Fruit fly (Drosophila melanogaster) whole organism, pupa: ENCODE results near the gene tau.

Source experiments
- CG10348 ChIP-seq: fragments of 200-800 bp; sonication (Bioruptor generic); IDR thresholded peaks from 2 replicates; pipeline ENCODE4 v1.3.6; 2022; ENCODE audit warnings: missing biosample characterization, missing genetic modification characterization
- CG12605 ChIP-seq: fragments of 200-800 bp; sonication (Bioruptor generic); IDR thresholded peaks from 2 replicates; pipeline ENCODE4 v1.3.6; 2022; ENCODE audit warnings: missing biosample characterization, missing genetic modification characterization
- CG13204 ChIP-seq: fragments of 200-800 bp; sonication (Bioruptor generic); optimal IDR thresholded peaks from 2 replicates; lab custom pipeline; 2018; ENCODE audit warnings: missing biosample characterization, mild to moderate bottlenecking, missing genetic modification characterization, moderate library complexity
- CG14655 ChIP-seq: fragments of 200-800 bp; sonication (Bioruptor generic); optimal IDR thresholded peaks from 3 replicates; lab custom pipeline; 2017; ENCODE audit warnings: mild to moderate bottlenecking, missing biosample characterization, missing genetic modification reagents, missing genetic modification characterization
- CG15710 ChIP-seq: fragments of 200-800 bp; sonication (Bioruptor generic); optimal IDR thresholded peaks from 2 replicates; lab custom pipeline; 2018; ENCODE audit warnings: missing biosample characterization, mild to moderate bottlenecking, missing genetic modification characterization, moderate library complexity
- CG17806 ChIP-seq: fragments of 200-800 bp; sonication (Bioruptor generic); optimal IDR thresholded peaks from 2 replicates; lab custom pipeline; 2018; ENCODE audit warnings: missing biosample characterization, mild to moderate bottlenecking, missing genetic modification characterization, moderate library complexity
- CG32121 ChIP-seq: fragments of 200-800 bp; sonication (Bioruptor generic); IDR thresholded peaks from 2 replicates; pipeline ENCODE4 v1.3.6; 2022; ENCODE audit warnings: missing biosample characterization, missing genetic modification characterization
- CG34367 ChIP-seq: fragments of 200-800 bp; sonication (Bioruptor generic); optimal IDR thresholded peaks from 2 replicates; lab custom pipeline; 2018; ENCODE audit warnings: missing biosample characterization, mild to moderate bottlenecking, missing genetic modification characterization
- CG4496 ChIP-seq: fragments of 200-800 bp; sonication (Bioruptor generic); IDR thresholded peaks from 3 replicates; pipeline ENCODE4 v1.3.6; 2022; ENCODE audit warnings: missing biosample characterization, missing genetic modification characterization
- CG8159 ChIP-seq: fragments of 200-800 bp; sonication (Bioruptor generic); optimal IDR thresholded peaks from 3 replicates; lab custom pipeline; 2018; ENCODE audit warnings: missing biosample characterization, mild to moderate bottlenecking, missing genetic modification characterization, moderate library complexity
- CG8301 ChIP-seq: fragments of 200-800 bp; sonication (Bioruptor generic); optimal IDR thresholded peaks from 2 replicates; lab custom pipeline; 2018; ENCODE audit warnings: missing biosample characterization, mild to moderate bottlenecking, missing genetic modification characterization
- CG9948 ChIP-seq: fragments of 200-800 bp; sonication (Bioruptor generic); optimal IDR thresholded peaks from 2 replicates; lab custom pipeline; 2018; ENCODE audit warnings: missing biosample characterization, mild to moderate bottlenecking, missing genetic modification characterization, moderate library complexity
- D1 ChIP-seq: fragments of 200-800 bp; sonication (Bioruptor generic); optimal IDR thresholded peaks from 2 replicates; lab custom pipeline; 2018; ENCODE audit warnings: missing biosample characterization, mild to moderate bottlenecking, missing genetic modification characterization, moderate library complexity
- EcR ChIP-seq: fragments of 200-800 bp; sonication (Bioruptor generic); optimal IDR thresholded peaks from 3 replicates; lab custom pipeline; 2019; ENCODE audit warnings: missing biosample characterization, missing genetic modification characterization, mild to moderate bottlenecking, moderate library complexity, missing genetic modification reagents
- Ets98B ChIP-seq: fragments of 200-800 bp; sonication (Bioruptor generic); IDR thresholded peaks from 2 replicates; pipeline ENCODE4 v1.3.6; 2022; ENCODE audit warnings: missing biosample characterization, missing genetic modification characterization
- Pif1A ChIP-seq: fragments of 200-800 bp; sonication (Bioruptor generic); optimal IDR thresholded peaks from 3 replicates; lab custom pipeline; 2016; ENCODE audit warnings: missing biosample characterization, missing genetic modification characterization
- Pif1B ChIP-seq: fragments of 200-800 bp; sonication (Bioruptor generic); optimal IDR thresholded peaks from 3 replicates; lab custom pipeline; 2016; ENCODE audit warnings: missing biosample characterization, missing genetic modification characterization
- Snoo ChIP-seq: fragments of 200-800 bp; sonication (Bioruptor generic); optimal IDR thresholded peaks from 3 replicates; lab custom pipeline; 2017; ENCODE audit warnings: missing biosample characterization, mild to moderate bottlenecking, missing genetic modification characterization, inconsistent platforms
- fd96Ca ChIP-seq: fragments of 200-800 bp; sonication (Bioruptor generic); IDR thresholded peaks from 3 replicates; pipeline ENCODE4 v1.3.6; 2022; ENCODE audit warnings: missing biosample characterization, missing genetic modification characterization
- gl ChIP-seq: fragments of 200-800 bp; sonication (Bioruptor generic); optimal IDR thresholded peaks from 2 replicates; lab custom pipeline; 2018; ENCODE audit warnings: missing biosample characterization, mild to moderate bottlenecking, missing genetic modification characterization
- rn ChIP-seq: fragments of 200-800 bp; sonication (Bioruptor generic); IDR thresholded peaks from 2 replicates; pipeline ENCODE4 v1.3.6; 2022; ENCODE audit warnings: missing biosample characterization, missing genetic modification characterization

tau gene

DNA sequence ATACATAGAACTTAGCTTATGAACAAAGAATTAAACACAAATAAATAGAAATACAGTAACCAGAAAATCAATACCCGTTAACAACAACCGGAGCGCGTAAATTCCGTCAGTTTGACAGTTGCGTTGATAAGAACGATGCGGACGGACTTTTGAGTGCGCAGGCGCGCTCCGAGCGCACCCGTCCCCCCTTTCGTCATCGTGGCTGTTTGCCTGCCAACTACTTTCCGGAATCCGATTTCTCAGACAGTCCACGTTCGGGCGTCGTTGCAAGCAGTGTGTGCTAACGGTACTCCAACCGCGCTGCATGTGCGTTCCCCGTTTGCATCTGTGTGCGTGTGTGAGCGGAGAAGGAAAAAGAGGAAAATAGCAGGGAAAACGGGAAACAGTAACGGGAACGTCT lies 48.8 kb downstream of the tau start:
- TF ChIP-seq D1 (no peak), CG8301 (tag; lab: Kevin White, UChicago) (no peak), Ets98B (GFP tag; lab: Robert Waterston, UW) (0 out of 2 replicates have a peak, but pooled peaks have one; percentile 13)

DNA sequence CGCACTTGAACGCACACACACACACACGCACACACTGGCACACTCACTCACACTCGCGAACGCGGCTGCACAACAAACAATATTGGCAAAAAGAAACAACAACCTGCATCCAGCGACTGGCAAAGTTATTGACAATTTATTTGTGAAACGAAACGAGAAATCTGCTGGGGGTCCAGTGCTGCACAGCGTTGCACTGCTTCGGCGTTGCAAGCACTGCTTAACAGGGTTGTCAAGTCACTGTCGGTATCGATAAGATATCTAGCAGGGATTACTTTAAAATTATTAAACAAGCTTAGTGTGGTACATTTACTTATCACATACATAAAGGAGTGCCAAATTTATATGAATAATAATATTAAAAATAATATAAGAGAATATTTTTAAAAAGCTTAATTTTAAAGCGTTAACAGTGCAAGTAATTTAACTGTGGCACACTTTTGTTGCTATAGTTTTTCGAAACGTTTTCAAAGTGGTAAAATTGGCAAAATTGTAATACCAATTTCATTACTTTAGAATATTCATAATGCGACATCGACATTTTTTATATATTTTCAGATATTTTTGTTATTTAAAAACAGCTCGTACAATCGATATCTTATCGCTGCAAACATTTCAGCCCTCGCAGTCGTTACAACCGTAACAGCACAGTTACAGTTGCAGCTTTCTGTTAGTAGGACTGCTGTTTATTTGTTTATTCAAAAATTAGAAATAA lies 49.4 kb downstream of the tau start, which contains the start of the genes dsd and Tusp:
dsd (minus strand) TSS at position 179 of the 712 bp plus-strand sequence.
Tusp (plus strand) TSS at position 662 of the 712 bp plus-strand sequence.
- TF ChIP-seq CG15710 (tag; lab: Kevin White, UChicago) (peak; percentile 64), Ets98B (GFP tag; lab: Robert Waterston, UW) (peak; percentile 62), D1 (no peak), CG4496 (GFP tag; lab: Robert Waterston, UW) (peak; percentile 81), CG14655 (GFP tag; lab: Kevin White, UChicago) (peak; percentile 68), CG8159 (tag; lab: Kevin White, UChicago) (peak; percentile 52), CG12605 (no peak), fd96Ca (GFP tag; lab: Robert Waterston, UW) (peak; percentile 56; the same call in 2 of the 3 replicates), Snoo (peak; percentile 50), gl (tag; lab: Kevin White, UChicago) (no peak), CG10348 (GFP tag; lab: Robert Waterston, UW) (0 out of 2 replicates have a peak, but pooled peaks have one; percentile 12), CG13204 (GFP tag; lab: Kevin White, UChicago) (no peak), Pif1A (GFP tag; lab: Kevin White, UChicago) (peak; percentile 44), CG9948 (tag; lab: Kevin White, UChicago) (peak; percentile 3), EcR (GFP tag; lab: Kevin White, UChicago) (no peak), CG8301 (tag; lab: Kevin White, UChicago) (peak; percentile 32), CG34367 (tag; lab: Kevin White, UChicago) (peak; percentile 30), CG32121 (GFP tag; lab: Robert Waterston, UW) (peak; percentile 59), rn (GFP tag; lab: Robert Waterston, UW) (peak; percentile 38; the same call in 1 of the 2 replicates), CG17806 (tag; lab: Kevin White, UChicago) (peak; percentile 37), Pif1B (GFP tag; lab: Kevin White, UChicago) (peak; percentile 47)

DNA sequence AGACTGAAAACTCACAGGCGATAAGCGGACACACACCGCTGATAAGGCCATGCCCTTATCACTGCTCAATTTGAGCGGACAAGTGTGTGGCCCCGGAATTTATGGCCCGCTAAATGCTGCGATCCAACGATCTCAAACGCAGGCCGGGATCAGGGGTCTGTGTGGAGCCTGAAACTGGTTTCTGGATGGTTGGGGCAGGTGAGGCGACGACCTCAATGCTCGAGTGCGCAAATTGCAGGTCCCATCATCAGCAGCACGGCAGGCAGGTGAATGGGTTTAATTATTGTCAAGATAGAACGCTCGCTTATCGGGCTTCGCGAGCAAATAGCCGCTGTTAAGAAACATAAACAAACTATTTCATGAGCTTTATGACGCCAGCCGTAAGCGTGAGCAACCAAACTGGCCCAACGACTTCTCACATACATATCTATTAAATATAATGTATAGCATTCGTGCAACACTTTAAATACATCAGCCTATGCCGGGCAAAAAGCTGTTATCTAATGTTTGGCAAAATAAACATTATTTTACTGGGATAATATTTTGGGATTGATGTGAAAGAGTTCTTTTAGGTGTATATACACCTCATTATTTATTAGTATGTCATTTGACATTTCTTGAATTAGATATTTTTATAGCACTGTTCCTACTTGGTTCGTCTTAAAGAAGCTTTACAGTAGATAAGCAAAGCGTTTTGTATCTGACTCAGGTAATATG lies 51.1 kb downstream of the tau start:
- peak; percentile 82 for TF ChIP-seq EcR (GFP tag; lab: Kevin White, UChicago)
- TF ChIP-seq D1: no peak
- TF ChIP-seq CG15710 (tag; lab: Kevin White, UChicago): peak; percentile 15
- TF ChIP-seq, all 21 proteins: peak for 2

DNA sequence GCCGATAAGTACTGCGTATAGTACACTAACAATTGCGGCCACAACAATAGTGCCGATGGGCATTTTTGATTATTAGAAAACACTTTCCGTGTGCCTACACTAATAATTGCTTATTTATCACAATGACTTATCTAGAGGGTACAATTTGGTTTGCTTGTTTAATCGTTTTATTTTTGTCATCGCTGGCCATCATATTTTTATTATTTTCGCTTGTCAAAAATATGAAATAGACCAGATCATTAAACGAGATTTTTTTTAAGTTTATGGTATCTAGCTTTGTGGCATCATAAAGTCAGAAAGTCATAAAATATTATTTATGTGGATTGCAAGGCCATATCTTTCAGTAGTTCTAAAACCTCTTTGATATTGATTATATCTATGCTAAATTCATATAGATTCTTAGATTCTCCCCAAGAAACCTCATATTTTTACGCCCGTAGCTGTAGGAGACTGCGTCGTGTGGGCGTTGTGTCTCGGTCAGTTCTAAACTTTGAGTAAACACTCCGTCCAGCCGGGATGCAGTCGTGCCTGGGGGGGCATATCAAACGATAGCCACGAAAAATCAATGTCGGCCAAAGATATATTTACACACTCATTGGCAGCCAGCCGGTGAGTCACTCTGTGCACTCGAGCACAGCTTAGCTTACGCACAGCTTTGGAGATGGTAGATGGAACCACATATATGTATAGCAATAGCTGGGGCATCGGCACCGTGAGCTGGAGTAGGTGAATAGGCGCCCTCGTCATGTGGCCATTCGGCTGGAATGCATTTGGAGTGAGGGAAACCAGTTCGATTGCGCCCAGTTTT lies 52.0 kb downstream of the tau start:
- TF ChIP-seq CG4496 (GFP tag; lab: Robert Waterston, UW) (peak; percentile 58; the same call in 2 of the 3 replicates), CG14655 (GFP tag; lab: Kevin White, UChicago) (peak; percentile 83), EcR (GFP tag; lab: Kevin White, UChicago) (no peak), Ets98B (GFP tag; lab: Robert Waterston, UW) (no peak; the same call in 1 of the 2 replicates), CG8159 (tag; lab: Kevin White, UChicago) (peak; percentile 53), CG15710 (tag; lab: Kevin White, UChicago) (peak; percentile 50), D1 (no peak), Snoo (peak; percentile 40), CG10348 (GFP tag; lab: Robert Waterston, UW) (no peak), Pif1A (GFP tag; lab: Kevin White, UChicago) (peak; percentile 56), CG13204 (GFP tag; lab: Kevin White, UChicago) (no peak), CG32121 (GFP tag; lab: Robert Waterston, UW) (peak; percentile 57), gl (tag; lab: Kevin White, UChicago) (no peak), CG9948 (tag; lab: Kevin White, UChicago) (peak; percentile 60), CG34367 (tag; lab: Kevin White, UChicago) (peak; percentile 59), CG17806 (tag; lab: Kevin White, UChicago) (peak; percentile 39), Pif1B (GFP tag; lab: Kevin White, UChicago) (no peak), rn (GFP tag; lab: Robert Waterston, UW) (no peak), CG12605 (no peak), fd96Ca (GFP tag; lab: Robert Waterston, UW) (peak; percentile 19; the same call in 1 of the 3 replicates), CG8301 (tag; lab: Kevin White, UChicago) (peak; percentile 72)

DNA sequence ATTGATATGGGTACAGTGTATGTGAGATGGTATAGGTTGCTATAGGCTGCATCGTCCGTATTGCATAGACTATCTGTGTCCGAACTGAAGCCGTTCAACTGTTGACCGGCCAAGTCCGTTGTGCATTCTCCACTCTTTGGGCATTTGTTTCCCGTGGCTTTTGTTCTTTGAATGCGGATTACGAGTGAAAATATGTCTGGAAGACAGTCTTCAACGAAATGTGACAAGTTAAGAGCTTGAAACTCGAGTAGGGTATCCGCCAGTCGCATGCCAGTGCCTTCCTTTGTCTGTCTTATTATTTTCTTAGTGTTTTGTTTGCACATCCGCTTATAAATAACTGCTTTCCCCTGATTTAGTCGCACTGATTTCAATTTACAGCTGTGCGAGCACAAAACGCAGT lies 53.1 kb downstream of the tau start:
- peak; percentile 12 for TF ChIP-seq CG8301 (tag; lab: Kevin White, UChicago)
- TF ChIP-seq Snoo: no peak
- TF ChIP-seq CG13204 (GFP tag; lab: Kevin White, UChicago): no peak
- TF ChIP-seq Pif1A (GFP tag; lab: Kevin White, UChicago): no peak
- TF ChIP-seq CG32121 (GFP tag; lab: Robert Waterston, UW): peak; percentile 34; the same call in 1 of the 2 replicates
- TF ChIP-seq Pif1B (GFP tag; lab: Kevin White, UChicago): no peak
- no peak for TF ChIP-seq CG15710 (tag; lab: Kevin White, UChicago)
- peak; percentile 48 for TF ChIP-seq gl (tag; lab: Kevin White, UChicago)
- TF ChIP-seq rn (GFP tag; lab: Robert Waterston, UW): no peak
- TF ChIP-seq CG12605: no peak
- peak; percentile 46; the same call in 1 of the 3 replicates for TF ChIP-seq CG4496 (GFP tag; lab: Robert Waterston, UW)
- TF ChIP-seq Ets98B (GFP tag; lab: Robert Waterston, UW): peak; percentile 27; the same call in 1 of the 2 replicates
- TF ChIP-seq CG8159 (tag; lab: Kevin White, UChicago): no peak
- peak; percentile 51 for TF ChIP-seq EcR (GFP tag; lab: Kevin White, UChicago)
- TF ChIP-seq CG17806 (tag; lab: Kevin White, UChicago): no peak
- TF ChIP-seq CG14655 (GFP tag; lab: Kevin White, UChicago): peak; percentile 26
- no peak for TF ChIP-seq CG9948 (tag; lab: Kevin White, UChicago)
- TF ChIP-seq CG10348 (GFP tag; lab: Robert Waterston, UW): no peak
- TF ChIP-seq fd96Ca (GFP tag; lab: Robert Waterston, UW): peak; percentile 48; the same call in 1 of the 3 replicates
- TF ChIP-seq CG34367 (tag; lab: Kevin White, UChicago): no peak
- TF ChIP-seq D1: no peak
